Worm (Caenorhabditis elegans) whole organism, young adult: ENCODE results near the gene F59B10.5.

Source experiments
- T26A5.8 ChIP-seq: sonication (generic microtip); optimal IDR thresholded peaks from 2 replicates; lab custom pipeline; 2016; ENCODE audit warnings: missing genetic modification characterization, missing compliant biosample characterization
- chd-7 ChIP-seq: sonication (generic microtip); optimal IDR thresholded peaks from 2 replicates; lab custom pipeline; 2016; ENCODE audit warnings: mild to moderate bottlenecking, missing genetic modification characterization, moderate library complexity, missing compliant biosample characterization
- him-1 ChIP-seq: sonication (generic microtip); optimal IDR thresholded peaks from 2 replicates; lab custom pipeline; 2016; ENCODE audit warnings: missing genotype, missing genetic modification reagents, missing genetic modification characterization, missing compliant biosample characterization
- hmg-20 ChIP-seq: fragments of 200-800 bp; sonication (Bioruptor generic); IDR thresholded peaks from 2 replicates; pipeline ENCODE4 v1.3.6; 2022; ENCODE audit warnings: missing genetic modification reagents, missing genetic modification characterization, missing compliant biosample characterization
- lin-35 ChIP-seq, 3 experiments: fragments of 150-350 bp in 2 of 3; sonication (generic microtip) in 1 of 3; optimal IDR thresholded peaks; 2 replicates each; lab custom pipeline; 2014 to 2018; ENCODE audit warnings: missing biosample characterization in 3 of 3, missing genetic modification characterization in 3 of 3, missing genetic modification reagents in 3 of 3
- nfya-1 ChIP-seq: sonication (generic microtip); optimal IDR thresholded peaks from 2 replicates; lab custom pipeline; 2017; ENCODE audit warnings: antibody characterized with exemption, missing compliant biosample characterization, missing genetic modification characterization, borderline replicate concordance; ENCODE audit not compliant: insufficient read depth
- tlf-1 ChIP-seq: fragments of 200-800 bp; sonication (Bioruptor generic); optimal IDR thresholded peaks from 2 replicates; lab custom pipeline; 2018; ENCODE audit warnings: mild to moderate bottlenecking, missing genetic modification characterization, missing compliant biosample characterization

DNA sequence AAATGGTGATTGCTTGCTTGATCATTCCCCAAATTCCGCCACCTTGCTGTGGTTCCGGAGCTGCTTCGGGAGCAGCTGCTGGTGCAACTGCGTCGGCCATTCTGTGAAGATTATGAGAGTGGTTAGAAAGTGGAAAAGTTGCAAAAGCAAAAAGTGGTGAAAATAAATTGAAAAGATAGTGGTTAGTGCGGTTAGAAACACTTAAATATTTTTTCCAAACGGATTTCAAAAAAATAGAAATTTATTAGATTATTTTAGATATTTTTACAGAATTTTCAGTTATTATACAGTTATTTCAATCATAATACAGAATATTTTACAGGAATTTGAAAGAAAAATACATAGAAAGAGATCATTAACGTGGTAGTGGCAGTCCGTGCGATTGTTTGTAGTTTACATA lies 14.1 kb upstream of the F59B10.5 start, which contains the start of gene R166.2:
- TF ChIP-seq hmg-20 (GFP tag; lab: Robert Waterston, UW) (no peak), chd-7 (tag; lab: Kevin White, UChicago) (no peak), tlf-1 (GFP tag; lab: Kevin White, UChicago) (no peak), nfya-1 (no peak), lin-35 (GFP tag; optimal IDR thresholded peaks at IDR 0.05; lab: Kevin White, UChicago) (no peak), T26A5.8 (tag; lab: Kevin White, UChicago) (no peak), him-1 (tag; lab: Kevin White, UChicago) (no peak)
